Worm (Caenorhabditis elegans) whole organism, dauer: ENCODE results near the gene F43G6.7.

ENCODE experiments used
- unc-62 ChIP-seq: sonication (generic microtip); optimal IDR thresholded peaks from 2 replicates; lab custom pipeline; 2017; ENCODE audit warnings: missing biosample characterization, missing genetic modification reagents, missing genetic modification characterization

F43G6.7 gene

DNA sequence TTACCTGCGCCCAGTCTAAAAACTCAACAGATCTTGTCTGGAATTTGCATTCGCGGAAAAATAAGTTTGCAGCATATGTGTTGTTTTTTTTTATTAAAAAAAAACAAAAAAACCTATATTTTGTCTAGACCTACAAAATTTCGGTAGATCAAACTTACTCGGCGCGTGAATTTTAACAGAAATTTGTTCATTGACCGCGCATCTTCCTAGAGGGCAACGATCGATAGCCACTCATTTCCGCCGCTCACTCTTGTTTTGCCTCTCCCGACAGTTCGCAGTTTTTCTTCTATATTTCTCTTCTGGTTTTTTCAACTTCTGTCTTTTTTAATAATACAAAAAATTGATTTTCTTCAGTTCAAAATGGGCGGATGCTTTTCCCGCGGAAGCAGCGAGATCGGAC, at the start of gene F43G6.7:
Gene F43G6.7, plus strand, starts transcription at position 355 of the 400 bp plus-strand sequence.
- TF ChIP-seq unc-62 (GFP tag; lab: Kevin White, UChicago), result no peak

DNA sequence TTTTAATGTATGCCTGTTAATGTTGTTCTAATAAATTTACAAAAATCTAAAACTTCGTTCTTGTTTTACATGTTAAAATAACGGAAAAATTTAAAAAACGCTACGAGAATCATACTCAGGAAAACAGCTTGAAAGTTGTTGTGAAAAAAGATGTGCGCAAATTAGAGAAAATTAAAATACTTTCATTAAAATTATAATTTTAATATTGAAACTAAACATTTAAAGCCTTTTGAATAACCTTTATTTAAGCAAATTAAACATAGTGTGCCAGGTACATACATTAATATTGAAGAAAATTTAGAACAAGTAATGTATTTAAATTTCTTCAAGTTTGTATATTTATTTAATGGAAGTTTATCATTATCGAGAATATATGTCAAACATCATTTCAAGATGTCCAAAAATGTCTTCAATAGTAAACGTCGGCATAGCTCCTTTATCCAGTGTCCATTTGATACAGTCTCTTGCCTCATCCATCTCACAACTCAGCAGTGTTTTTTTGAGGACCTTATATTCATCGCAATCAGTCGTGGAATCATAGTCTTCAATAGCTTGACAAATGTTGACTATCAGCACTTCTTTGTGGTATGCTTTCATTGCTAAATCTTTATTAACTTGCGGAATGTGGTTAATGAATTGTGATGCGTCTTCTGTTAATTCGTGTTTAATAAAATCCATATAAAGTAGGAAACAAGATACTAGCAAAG, 48.6 kb upstream of the F43G6.7 start:
- no peak for TF ChIP-seq unc-62 (GFP tag; lab: Kevin White, UChicago)

DNA sequence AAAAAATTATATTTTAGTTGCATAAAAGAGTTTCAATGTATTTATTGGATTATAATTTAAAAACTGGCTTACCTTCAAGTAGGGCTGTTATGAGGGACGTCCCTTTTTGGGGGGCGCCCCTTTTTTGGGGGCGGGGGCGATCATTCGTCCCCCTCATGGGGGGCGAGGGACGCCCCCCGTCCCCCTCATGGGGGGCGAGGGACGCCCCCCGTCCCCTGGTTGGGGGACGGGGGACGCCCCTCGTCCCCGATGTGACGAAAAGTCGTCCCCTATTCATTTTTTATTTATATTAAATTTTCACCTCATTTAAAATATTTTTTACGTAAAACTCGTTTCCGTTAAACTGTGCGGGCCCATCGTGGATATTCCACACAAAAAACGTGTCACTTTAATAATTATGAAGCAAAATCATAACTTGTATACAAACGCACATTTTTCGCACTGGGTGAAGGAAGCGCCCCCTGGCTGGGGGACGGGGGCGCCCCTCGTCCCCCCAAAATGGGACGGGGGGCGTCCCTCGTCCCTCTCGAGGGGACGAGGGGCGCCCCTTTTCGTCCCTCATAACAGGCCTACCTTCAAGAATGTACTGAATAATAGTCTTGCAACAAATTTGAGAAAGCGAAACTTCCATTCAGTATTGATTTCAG, 45.0 kb upstream of the F43G6.7 start:
- no peak for TF ChIP-seq unc-62 (GFP tag; lab: Kevin White, UChicago)

DNA sequence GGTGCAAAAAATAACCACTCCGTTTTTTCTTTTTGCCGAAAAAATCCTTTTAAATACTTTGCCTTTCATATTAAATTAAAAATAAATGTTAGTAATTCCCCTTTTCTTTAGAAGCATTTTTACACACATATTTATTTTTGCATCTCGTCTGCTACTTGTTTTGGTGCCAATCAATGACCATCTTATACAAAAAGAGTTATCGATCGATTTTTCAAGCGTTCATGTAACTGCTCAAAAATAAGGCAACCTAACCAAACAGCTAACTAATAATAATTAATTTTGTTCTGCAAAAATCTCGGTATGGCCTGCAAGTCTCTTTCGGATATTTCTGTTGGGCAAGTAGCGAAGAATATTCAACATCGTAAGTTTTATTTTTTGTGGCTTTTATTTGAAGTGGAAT, 44.1 kb upstream of the F43G6.7 start, which contains the start of gene F44E5.2:
Gene F44E5.2, plus strand, starts transcription at position 301 of the 400 bp plus-strand sequence.
- TF ChIP-seq unc-62 (GFP tag; lab: Kevin White, UChicago), result no peak

DNA sequence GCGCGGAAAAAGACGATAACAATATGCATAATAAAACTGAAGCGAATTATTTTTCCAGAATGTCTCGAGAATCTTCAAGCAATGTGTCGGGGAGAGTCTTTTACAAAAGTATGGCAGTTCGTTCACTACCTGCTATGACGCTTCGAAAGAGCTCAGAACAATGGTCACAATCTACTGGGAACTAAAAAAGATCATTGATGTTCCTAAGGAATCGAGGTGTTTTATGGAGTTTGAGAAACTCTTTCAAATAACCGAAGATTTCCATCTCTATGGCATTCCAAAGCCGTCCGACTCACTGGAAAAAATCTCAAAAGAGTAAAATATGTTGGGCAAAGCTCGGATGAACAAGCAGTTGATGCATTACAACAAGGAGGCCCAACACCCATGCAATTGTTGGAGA, 38.2 kb upstream of the F43G6.7 start, which contains the start of gene F44E5.15:
Gene F44E5.15, plus strand, starts transcription at position 301 of the 400 bp plus-strand sequence.
- TF ChIP-seq unc-62 (GFP tag; lab: Kevin White, UChicago), result no peak

DNA sequence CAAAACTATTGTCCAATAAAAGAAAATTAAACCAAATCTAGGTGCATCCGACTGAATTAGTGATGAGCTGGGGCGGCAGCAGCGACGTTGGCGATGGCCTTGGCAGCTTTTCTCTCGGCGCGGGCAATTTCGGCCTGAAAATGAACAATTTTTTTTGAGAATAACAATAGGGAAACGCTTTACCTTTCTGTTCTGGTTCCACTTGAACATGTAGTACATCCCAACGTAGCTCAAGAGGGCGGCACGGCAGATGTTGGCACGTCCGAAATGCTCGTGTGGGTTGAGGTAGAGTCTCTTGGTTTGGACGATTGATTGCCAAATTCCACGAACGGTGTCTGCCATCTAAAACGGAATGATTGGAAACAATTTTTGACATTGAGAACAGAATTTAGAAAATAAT, 36.4 kb upstream of the F43G6.7 start, which contains the start of gene F44E5.1:
Gene F44E5.1, minus strand, starts transcription at position 342 of the 400 bp plus-strand sequence.
- TF ChIP-seq unc-62 (GFP tag; lab: Kevin White, UChicago), result no peak

DNA sequence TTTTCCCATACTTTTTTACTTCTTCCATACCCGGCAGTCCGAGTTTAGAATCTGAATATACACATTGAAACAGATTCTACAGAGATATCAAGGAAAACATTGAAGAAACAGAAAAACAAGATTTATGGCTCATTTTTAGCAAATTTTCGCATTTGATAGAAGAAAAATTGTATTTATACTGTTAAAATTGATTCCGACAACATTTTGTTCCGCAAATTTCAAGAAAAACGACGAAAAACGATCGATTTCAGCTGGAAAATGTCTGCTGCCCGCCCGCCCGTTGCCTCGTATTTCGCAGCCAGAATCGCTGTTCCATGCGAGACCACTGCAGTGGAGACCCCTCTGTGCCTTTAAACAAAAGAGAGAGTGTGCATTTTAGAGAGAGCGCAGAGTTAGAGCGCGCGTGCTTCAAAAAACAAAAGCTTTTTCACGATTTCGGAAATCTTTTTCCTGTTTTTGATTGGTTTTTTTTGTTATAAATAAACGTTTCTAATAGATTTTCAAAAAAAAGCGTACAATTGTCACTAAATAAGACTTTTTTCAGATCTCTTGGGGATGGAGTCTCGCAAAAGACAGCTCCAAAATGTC, 32.6 kb upstream of the F43G6.7 start, which contains the start of the genes patr-1 and dna-2:
Gene patr-1, minus strand, starts transcription at position 51 of the 588 bp plus-strand sequence.
Gene dna-2, plus strand, starts transcription at position 538 of the 588 bp plus-strand sequence.
- no peak for TF ChIP-seq unc-62 (GFP tag; lab: Kevin White, UChicago)

DNA sequence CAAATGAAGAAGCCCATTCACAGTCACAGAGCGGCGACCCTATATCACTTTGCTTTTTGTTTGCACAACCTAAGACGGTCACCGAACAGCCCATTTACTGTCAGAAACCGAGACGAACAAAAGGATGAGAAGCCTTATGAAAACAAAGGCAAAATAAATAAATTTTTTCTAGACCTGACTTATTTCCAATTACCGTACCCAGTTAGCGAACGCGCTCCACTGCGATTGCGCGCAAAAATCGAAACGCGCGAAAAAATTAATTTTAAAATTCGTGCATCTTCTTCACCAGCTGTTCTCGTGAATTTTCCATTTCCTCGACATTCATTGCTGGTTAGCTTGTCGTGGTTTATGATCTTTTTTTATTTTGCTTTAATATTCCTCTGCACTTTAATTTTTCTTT, 28.1 kb upstream of the F43G6.7 start, which contains the start of gene F43G6.16:
Gene F43G6.16, minus strand, starts transcription at position 141 of the 400 bp plus-strand sequence.
- no peak for TF ChIP-seq unc-62 (GFP tag; lab: Kevin White, UChicago)

DNA sequence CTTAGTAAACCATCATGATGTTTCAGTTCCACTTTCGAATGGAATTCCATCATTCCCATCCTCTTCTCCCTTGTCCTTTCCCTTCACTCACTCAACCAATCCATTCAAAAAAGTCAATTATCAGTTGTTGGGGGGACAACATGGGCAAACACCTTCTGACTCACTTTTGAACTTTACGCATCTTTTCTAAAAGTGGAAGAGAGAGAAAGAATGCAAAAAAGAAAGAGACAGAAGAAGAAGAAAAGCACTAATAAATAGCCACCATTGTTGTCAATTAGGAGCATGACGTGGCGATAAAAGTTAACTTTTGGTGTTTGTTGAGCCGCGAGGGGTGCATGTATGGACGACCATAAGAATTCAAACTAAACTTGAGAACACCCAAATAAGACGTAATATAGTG, 22.6 kb upstream of the F43G6.7 start:
- no peak for TF ChIP-seq unc-62 (GFP tag; lab: Kevin White, UChicago)

DNA sequence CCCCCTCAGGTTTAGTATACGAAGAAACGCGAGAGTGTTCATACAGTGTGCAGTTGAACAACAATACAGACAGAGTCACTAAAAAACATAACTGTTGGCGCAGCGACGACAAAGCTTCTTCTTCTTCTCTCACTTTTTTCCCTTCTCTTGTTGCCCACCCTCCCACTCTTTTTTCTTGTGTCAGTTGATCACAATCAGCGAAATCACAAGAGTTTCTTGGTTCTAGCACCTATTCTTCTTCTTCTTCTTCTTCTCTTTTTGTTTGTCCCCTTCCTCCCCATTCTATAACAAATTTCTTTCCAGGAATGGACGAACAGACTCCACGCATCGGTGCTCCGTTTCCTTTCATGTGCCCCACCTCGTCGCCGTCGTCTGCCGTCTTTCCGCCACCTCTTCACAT, 20.1 kb upstream of the F43G6.7 start, which contains the start of gene F43G6.4:
Gene F43G6.4, plus strand, starts transcription at position 301 of the 400 bp plus-strand sequence.
- TF ChIP-seq unc-62 (GFP tag; lab: Kevin White, UChicago), result no peak

DNA sequence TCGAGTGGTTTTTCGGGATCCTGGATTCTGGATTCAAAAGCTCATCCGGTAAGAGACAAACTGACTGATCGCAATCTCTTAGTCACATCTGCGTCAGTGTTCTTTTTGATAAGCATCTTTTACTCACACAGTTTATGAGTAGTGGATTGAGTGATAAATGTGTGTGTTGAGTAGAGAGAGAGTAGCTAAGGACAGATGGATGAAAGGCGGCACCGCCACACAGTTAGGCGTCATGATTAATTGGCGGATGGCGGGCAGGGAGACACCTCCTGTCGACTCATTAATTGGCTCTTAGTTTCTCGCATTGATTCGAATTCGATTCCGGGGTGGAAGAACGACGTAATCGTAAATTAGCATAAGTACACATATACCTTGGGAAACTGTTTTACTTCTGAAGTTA, 16.2 kb upstream of the F43G6.7 start:
- no peak for TF ChIP-seq unc-62 (GFP tag; lab: Kevin White, UChicago)

DNA sequence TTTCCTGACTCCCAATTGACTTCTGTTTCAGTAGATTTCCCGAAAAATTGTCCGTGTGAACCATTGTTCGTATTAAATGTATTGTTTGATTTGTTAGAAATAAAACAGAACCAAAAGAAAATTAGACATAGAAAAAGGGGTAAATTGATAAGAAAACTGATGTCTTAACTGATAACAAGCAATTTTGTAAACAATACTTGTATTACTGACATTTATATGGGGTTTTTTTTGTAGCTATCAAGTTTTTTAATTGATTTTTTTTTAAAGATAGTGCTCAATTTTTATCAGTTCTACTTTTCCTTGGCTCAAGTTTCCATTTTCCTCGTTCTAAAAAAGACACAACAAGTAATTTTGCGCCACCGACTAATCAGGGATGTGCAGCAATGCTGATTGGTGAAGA, 13.4 kb upstream of the F43G6.7 start:
- no peak for TF ChIP-seq unc-62 (GFP tag; lab: Kevin White, UChicago)

DNA sequence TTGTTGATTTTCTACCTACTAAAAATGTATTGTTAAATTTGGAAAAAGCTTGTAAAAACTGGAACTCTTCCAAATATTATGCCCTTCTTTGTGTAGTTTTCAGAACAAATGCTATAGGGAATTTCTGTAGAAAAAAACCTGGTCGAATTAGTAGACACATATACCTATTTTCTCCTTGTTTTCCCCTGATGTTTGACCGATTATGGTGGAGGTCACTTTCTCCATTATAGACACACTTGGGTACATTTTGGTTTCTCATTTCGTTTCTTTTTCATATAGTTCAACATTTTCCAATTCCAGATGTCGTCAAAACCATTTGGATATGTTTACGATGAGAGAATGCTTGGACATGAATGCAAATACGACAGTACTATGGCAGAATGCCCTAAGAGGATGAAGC, 11.9 kb upstream of the F43G6.7 start, which contains the start of gene hda-5:
Gene hda-5, plus strand, starts transcription at position 301 of the 400 bp plus-strand sequence.
- no peak for TF ChIP-seq unc-62 (GFP tag; lab: Kevin White, UChicago)

DNA sequence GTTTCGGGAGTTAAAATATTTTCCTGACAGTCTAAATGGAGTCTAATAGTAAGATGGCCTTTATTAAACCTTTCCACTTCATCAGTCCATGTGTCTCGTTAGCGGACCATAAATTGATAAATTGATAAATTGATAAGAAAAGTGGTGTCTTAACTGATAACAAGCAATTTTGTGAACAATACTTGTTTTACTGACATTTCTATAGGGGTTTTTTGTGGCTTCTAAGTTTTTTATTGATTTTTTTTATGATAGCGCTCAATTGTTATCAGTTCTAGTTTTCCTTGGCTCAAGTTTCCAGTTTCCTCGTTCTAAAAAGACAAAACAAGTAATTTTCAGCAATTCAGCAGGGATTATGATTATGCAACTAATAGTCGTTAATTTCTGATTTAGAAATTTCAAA, 8.1 kb upstream of the F43G6.7 start, which contains the start of gene F43G6.17:
Gene F43G6.17, plus strand, starts transcription at position 301 of the 400 bp plus-strand sequence.
- TF ChIP-seq unc-62 (GFP tag; lab: Kevin White, UChicago), result no peak

DNA sequence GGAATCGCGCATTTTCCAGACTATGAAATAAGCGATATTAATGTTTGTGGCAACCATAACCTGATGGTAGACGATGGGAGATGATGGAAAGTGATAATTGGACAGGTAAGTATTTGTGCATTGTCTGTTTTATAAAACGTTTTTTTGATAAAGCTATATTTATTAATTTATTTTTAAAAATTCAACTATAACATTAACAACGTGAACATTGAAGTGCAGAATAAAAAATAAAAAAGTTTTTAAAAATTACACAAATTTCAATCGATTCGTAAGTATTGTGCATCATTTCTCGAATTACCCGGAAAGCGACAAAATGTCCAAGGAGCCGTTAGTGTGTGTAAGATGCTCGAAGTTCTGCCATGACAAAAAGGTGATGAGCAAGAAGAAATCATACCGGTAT, 4.3 kb upstream of the F43G6.7 start, which contains the start of gene jmjd-1.1:
Gene jmjd-1.1, plus strand, starts transcription at position 301 of the 400 bp plus-strand sequence.
- TF ChIP-seq unc-62 (GFP tag; lab: Kevin White, UChicago), result no peak
